Worm (Caenorhabditis elegans) whole organism, young adult: ENCODE results near the gene T07F8.1.

Experiments used
- B0336.3 ChIP-seq: fragments of 200-800 bp; sonication (Bioruptor generic); IDR thresholded peaks from 2 replicates; pipeline ENCODE4 v1.3.6; 2022; ENCODE audit warnings: missing genetic modification characterization, missing compliant biosample characterization
- C06A6.2 ChIP-seq: fragments of 200-800 bp; sonication (Bioruptor generic); conservative IDR thresholded peaks from 2 replicates; pipeline ENCODE4 v1.3.6; 2022; ENCODE audit warnings: missing genetic modification characterization, missing compliant biosample characterization
- D2030.7 ChIP-seq: fragments of 200-800 bp; sonication (Bioruptor generic); IDR thresholded peaks from 2 replicates; pipeline ENCODE4 v1.3.6; 2022; ENCODE audit warnings: missing genetic modification reagents, missing genetic modification characterization, missing compliant biosample characterization
- F10E7.11 ChIP-seq: sonication (generic microtip); optimal IDR thresholded peaks from 2 replicates; lab custom pipeline; 2017; ENCODE audit warnings: mild to moderate bottlenecking, missing genetic modification characterization, moderate library complexity, missing compliant biosample characterization
- F22D6.2 ChIP-seq: sonication (generic microtip); optimal IDR thresholded peaks from 2 replicates; lab custom pipeline; 2016; ENCODE audit warnings: mild to moderate bottlenecking, missing genetic modification characterization, missing compliant biosample characterization
- F39B2.1 ChIP-seq: fragments of 200-800 bp; sonication (Bioruptor generic); IDR thresholded peaks from 2 replicates; pipeline ENCODE4 v1.3.6; 2022; ENCODE audit warnings: missing genetic modification reagents, missing genetic modification characterization, missing compliant biosample characterization
- F49E8.2 ChIP-seq: sonication (generic microtip); optimal IDR thresholded peaks from 3 replicates; lab custom pipeline; 2017; ENCODE audit warnings: missing genetic modification characterization, mild to moderate bottlenecking, missing compliant biosample characterization, antibody characterized with exemption, moderate library complexity; ENCODE audit not compliant: insufficient read depth
- F55B11.4 ChIP-seq: sonication (generic microtip); optimal IDR thresholded peaks from 2 replicates; lab custom pipeline; 2016; ENCODE audit warnings: missing compliant biosample characterization, missing genetic modification characterization, borderline replicate concordance; ENCODE audit not compliant: insufficient read depth
- F57C9.4 ChIP-seq: sonication (generic microtip); optimal IDR thresholded peaks from 2 replicates; lab custom pipeline; 2017; ENCODE audit warnings: mild to moderate bottlenecking, missing genetic modification characterization, missing compliant biosample characterization
- K11D2.4 ChIP-seq: fragments of 200-800 bp; sonication (Bioruptor generic); IDR thresholded peaks from 2 replicates; pipeline ENCODE4 v1.3.6; 2022; ENCODE audit warnings: missing genetic modification reagents, missing genetic modification characterization, missing compliant biosample characterization
- K12H6.12 ChIP-seq: fragments of 200-800 bp; sonication (Bioruptor generic); optimal IDR thresholded peaks from 2 replicates; lab custom pipeline; 2018; ENCODE audit warnings: mild to moderate bottlenecking, missing genetic modification characterization, missing compliant biosample characterization
- Y53G8AR.9 ChIP-seq: fragments of 200-800 bp; sonication (Bioruptor generic); conservative IDR thresholded peaks from 2 replicates; pipeline ENCODE4 v1.3.6; 2022; ENCODE audit warnings: missing genetic modification reagents, missing genetic modification characterization, missing compliant biosample characterization
- aptf-2 ChIP-seq: fragments of 200-800 bp; sonication (Bioruptor generic); conservative IDR thresholded peaks from 2 replicates; pipeline ENCODE4 v1.3.6; 2022; ENCODE audit warnings: missing genetic modification reagents, missing genetic modification characterization, missing compliant biosample characterization
- aptf-3 ChIP-seq: fragments of 200-800 bp; sonication (Bioruptor generic); IDR thresholded peaks from 2 replicates; pipeline ENCODE4 v1.3.6; 2022; ENCODE audit warnings: missing genetic modification characterization, missing compliant biosample characterization
- atf-7 ChIP-seq: sonication (generic microtip); optimal IDR thresholded peaks from 2 replicates; lab custom pipeline; 2017; ENCODE audit warnings: mild to moderate bottlenecking, missing genetic modification characterization, missing compliant biosample characterization
- athp-1 ChIP-seq: sonication (generic microtip); optimal IDR thresholded peaks from 2 replicates; lab custom pipeline; 2017; ENCODE audit warnings: mild to moderate bottlenecking, missing genetic modification characterization, missing compliant biosample characterization
- attf-3 ChIP-seq: fragments of 200-800 bp; sonication (Bioruptor generic); conservative IDR thresholded peaks from 2 replicates; pipeline ENCODE4 v1.3.6; 2022; ENCODE audit warnings: missing genetic modification reagents, missing genetic modification characterization, missing compliant biosample characterization
- bed-2 ChIP-seq: fragments of 200-800 bp; sonication (Bioruptor generic); IDR thresholded peaks from 2 replicates; pipeline ENCODE4 v1.3.6; 2022; ENCODE audit warnings: missing genetic modification reagents, missing genetic modification characterization, missing compliant biosample characterization
- cebp-1 ChIP-seq, 2 experiments: fragments of 200-800 bp in 1 of 2; sonication (Bioruptor generic) in 1 of 2; sonication (generic microtip) in 1 of 2; IDR thresholded peaks in 1 of 2; optimal IDR thresholded peaks in 1 of 2; 2 replicates each; pipeline versions ENCODE4 v1.3.6 to Lab custom; 2017 to 2022; ENCODE audit warnings: missing compliant biosample characterization in 2 of 2, missing genetic modification characterization in 2 of 2, mild to moderate bottlenecking in 1 of 2, missing genetic modification reagents in 1 of 2, moderate library complexity in 1 of 2
- ceh-100 ChIP-seq: fragments of 200-800 bp; sonication (Bioruptor generic); IDR thresholded peaks from 2 replicates; pipeline ENCODE4 v1.3.6; 2022; ENCODE audit warnings: missing genetic modification reagents, missing genetic modification characterization, missing compliant biosample characterization
- ceh-40 ChIP-seq: fragments of 200-800 bp; sonication (Bioruptor generic); IDR thresholded peaks from 2 replicates; pipeline ENCODE4 v1.3.6; 2022; ENCODE audit warnings: missing genetic modification characterization, missing compliant biosample characterization
- ceh-91 ChIP-seq: fragments of 200-800 bp; sonication (Bioruptor generic); IDR thresholded peaks from 2 replicates; pipeline ENCODE4 v1.3.6; 2022; ENCODE audit warnings: missing genetic modification reagents, missing genetic modification characterization, missing compliant biosample characterization
- chd-7 ChIP-seq: sonication (generic microtip); optimal IDR thresholded peaks from 2 replicates; lab custom pipeline; 2016; ENCODE audit warnings: mild to moderate bottlenecking, missing genetic modification characterization, moderate library complexity, missing compliant biosample characterization
- dox-1 ChIP-seq: fragments of 200-800 bp; sonication (Bioruptor generic); IDR thresholded peaks from 2 replicates; pipeline ENCODE4 v1.3.6; 2022; ENCODE audit warnings: missing genetic modification reagents, missing genetic modification characterization, missing compliant biosample characterization
- dpff-1 ChIP-seq: sonication (generic microtip); optimal IDR thresholded peaks from 2 replicates; lab custom pipeline; 2017; ENCODE audit warnings: mild to moderate bottlenecking, missing genetic modification characterization, missing compliant biosample characterization
- egrh-3 ChIP-seq: fragments of 200-800 bp; sonication (Bioruptor generic); IDR thresholded peaks from 2 replicates; pipeline ENCODE4 v1.3.6; 2022; ENCODE audit warnings: missing genetic modification reagents, missing genetic modification characterization, missing compliant biosample characterization
- fkh-3 ChIP-seq: sonication (generic microtip); optimal IDR thresholded peaks from 2 replicates; lab custom pipeline; 2016; ENCODE audit warnings: mild to moderate bottlenecking, missing genetic modification characterization, missing compliant biosample characterization
- hmg-1.2 ChIP-seq: fragments of 200-800 bp; sonication (Bioruptor generic); IDR thresholded peaks from 2 replicates; pipeline ENCODE4 v1.3.6; 2022; ENCODE audit warnings: missing genetic modification reagents, missing genetic modification characterization, missing compliant biosample characterization
- hmg-20 ChIP-seq: fragments of 200-800 bp; sonication (Bioruptor generic); IDR thresholded peaks from 2 replicates; pipeline ENCODE4 v1.3.6; 2022; ENCODE audit warnings: missing genetic modification reagents, missing genetic modification characterization, missing compliant biosample characterization
- hsf-1 ChIP-seq: fragments of 200-800 bp; sonication (Bioruptor generic); IDR thresholded peaks from 2 replicates; pipeline ENCODE4 v1.3.6; 2022; ENCODE audit warnings: missing genetic modification reagents, missing genetic modification characterization, missing compliant biosample characterization
- let-607 ChIP-seq, 2 experiments: fragments of 200-800 bp in 1 of 2; sonication (Bioruptor generic) in 1 of 2; sonication (generic microtip) in 1 of 2; optimal IDR thresholded peaks; 2 replicates each; lab custom pipeline; 2016 to 2018; ENCODE audit warnings: mild to moderate bottlenecking in 2 of 2, missing compliant biosample characterization in 2 of 2, missing genetic modification characterization in 2 of 2, moderate library complexity in 2 of 2, missing genotype in 1 of 2
- lin-35 ChIP-seq, 3 experiments: fragments of 150-350 bp in 2 of 3; sonication (generic microtip) in 1 of 3; optimal IDR thresholded peaks; 2 replicates each; lab custom pipeline; 2014 to 2018; ENCODE audit warnings: missing biosample characterization in 3 of 3, missing genetic modification characterization in 3 of 3, missing genetic modification reagents in 3 of 3
- lin-54 ChIP-seq: fragments of 200-800 bp; sonication (Bioruptor generic); optimal IDR thresholded peaks from 2 replicates; lab custom pipeline; 2018; ENCODE audit warnings: mild to moderate bottlenecking, missing genetic modification characterization, missing compliant biosample characterization
- madf-10 ChIP-seq: sonication (generic microtip); optimal IDR thresholded peaks from 2 replicates; lab custom pipeline; 2016; ENCODE audit warnings: mild to moderate bottlenecking, missing genetic modification characterization, missing compliant biosample characterization
- mel-28 ChIP-seq: sonication (generic microtip); optimal IDR thresholded peaks from 2 replicates; lab custom pipeline; 2016; ENCODE audit warnings: borderline replicate concordance, mild to moderate bottlenecking, missing genetic modification characterization, missing compliant biosample characterization
- mxl-1 ChIP-seq: sonication (generic microtip); optimal IDR thresholded peaks from 2 replicates; lab custom pipeline; 2016; ENCODE audit warnings: missing genetic modification characterization, missing compliant biosample characterization
- nfya-1 ChIP-seq: sonication (generic microtip); optimal IDR thresholded peaks from 2 replicates; lab custom pipeline; 2017; ENCODE audit warnings: antibody characterized with exemption, missing compliant biosample characterization, missing genetic modification characterization, borderline replicate concordance; ENCODE audit not compliant: insufficient read depth
- nhr-120 ChIP-seq: fragments of 200-800 bp; sonication (Bioruptor generic); IDR thresholded peaks from 2 replicates; pipeline ENCODE4 v1.3.6; 2022; ENCODE audit warnings: missing genetic modification characterization, missing compliant biosample characterization
- nhr-27 ChIP-seq: fragments of 200-800 bp; sonication (Bioruptor generic); optimal IDR thresholded peaks from 2 replicates; lab custom pipeline; 2018; ENCODE audit warnings: mild to moderate bottlenecking, missing genetic modification characterization, moderate library complexity, missing compliant biosample characterization
- nhr-80 ChIP-seq: sonication (generic microtip); optimal IDR thresholded peaks from 2 replicates; lab custom pipeline; 2016; ENCODE audit warnings: missing genetic modification characterization, missing compliant biosample characterization
- rcor-1 ChIP-seq: fragments of 200-800 bp; sonication (Bioruptor generic); IDR thresholded peaks from 2 replicates; pipeline ENCODE4 v1.3.6; 2022; ENCODE audit warnings: missing genetic modification reagents, missing genetic modification characterization, missing compliant biosample characterization
- repo-1 ChIP-seq: sonication (generic microtip); optimal IDR thresholded peaks from 2 replicates; lab custom pipeline; 2017; ENCODE audit warnings: mild to moderate bottlenecking, missing genetic modification characterization, missing compliant biosample characterization
- rpc-1 ChIP-seq, 2 experiments: fragments of 150-350 bp in 1 of 2; sonication (generic microtip) in 1 of 2; optimal IDR thresholded peaks; 2 replicates each; lab custom pipeline; 2014 to 2018; ENCODE audit warnings: missing biosample characterization in 1 of 2, missing genetic modification characterization in 1 of 2, missing genetic modification reagents in 1 of 2, missing genotype in 1 of 2
- sdz-38 ChIP-seq: sonication (generic microtip); optimal IDR thresholded peaks from 2 replicates; lab custom pipeline; 2016; ENCODE audit warnings: missing genotype, missing genetic modification characterization, missing compliant biosample characterization
- unc-130 ChIP-seq: sonication (generic microtip); optimal IDR thresholded peaks from 2 replicates; lab custom pipeline; 2016; ENCODE audit warnings: missing genetic modification reagents, missing genetic modification characterization, missing compliant biosample characterization
- ztf-6 ChIP-seq: fragments of 200-800 bp; sonication (Bioruptor generic); IDR thresholded peaks from 2 replicates; pipeline ENCODE4 v1.3.6; 2022; ENCODE audit warnings: missing genetic modification reagents, missing genetic modification characterization, missing compliant biosample characterization

Gene T07F8.1

ce11 chrII:7200051-7200599 lies 51.9 kb downstream of the T07F8.1 start, which contains the start of gene pcrg-1 (continued):
- TF ChIP-seq hmg-20 (GFP tag; lab: Robert Waterston, UW): peak; percentile 61; the same call in 1 of the 2 replicates
- TF ChIP-seq ztf-6 (GFP tag; lab: Robert Waterston, UW): peak; percentile 47; the same call in 1 of the 2 replicates
- TF ChIP-seq F49E8.2 (tag; lab: Kevin White, UChicago): peak; percentile 76
- TF ChIP-seq F10E7.11 (tag; lab: Kevin White, UChicago): peak; percentile 4
- TF ChIP-seq atf-7 (tag; lab: Kevin White, UChicago): peak; percentile 56
- TF ChIP-seq aptf-2 (GFP tag; lab: Robert Waterston, UW): 0 out of 2 replicates have a peak, but pooled peaks have one; percentile 30
- TF ChIP-seq athp-1 (tag; lab: Kevin White, UChicago): peak; percentile 94
- TF ChIP-seq nhr-80 (tag; lab: Kevin White, UChicago): peak; percentile 45
- peak; percentile 89 for TF ChIP-seq B0336.3
- peak; percentile 78 for TF ChIP-seq D2030.7 (GFP tag; lab: Robert Waterston, UW)
- peak; percentile 10 for TF ChIP-seq F57C9.4 (tag; lab: Kevin White, UChicago)
- TF ChIP-seq F39B2.1 (GFP tag; lab: Robert Waterston, UW): 0 out of 2 replicates have a peak, but pooled peaks have one; percentile 11
- TF ChIP-seq mel-28 (tag; lab: Kevin White, UChicago): no peak
- no peak for TF ChIP-seq F55B11.4
- peak; percentile 62 for TF ChIP-seq rcor-1 (GFP tag; lab: Robert Waterston, UW)
- TF ChIP-seq lin-54 (GFP tag; lab: Kevin White, UChicago): peak; percentile 76
- TF ChIP-seq C06A6.2 (GFP tag; lab: Robert Waterston, UW): peak; percentile 69; the same call in 1 of the 2 replicates
- peak; percentile 65 for TF ChIP-seq hsf-1
- TF ChIP-seq nfya-1 (tag; lab: Kevin White, UChicago): no peak
- TF ChIP-seq dox-1 (GFP tag; lab: Robert Waterston, UW): peak; percentile 90
- peak; percentile 93 for TF ChIP-seq chd-7
- peak; percentile 22; the same call in 1 of the 2 replicates for TF ChIP-seq cebp-1 (GFP tag; IDR thresholded peaks at IDR 0.05; lab: Robert Waterston, UW)
- no peak for TF ChIP-seq cebp-1 (tag; optimal IDR thresholded peaks at IDR 0.05; lab: Kevin White, UChicago)
- TF ChIP-seq nhr-27 (tag; lab: Kevin White, UChicago): peak; percentile 61
- TF ChIP-seq K11D2.4 (GFP tag; lab: Robert Waterston, UW): peak; percentile 63; the same call in 1 of the 2 replicates
- peak; percentile 87 for TF ChIP-seq rpc-1 (optimal IDR thresholded peaks at IDR 0.05; lab: Kevin White, UChicago)
- TF ChIP-seq rpc-1 (tag; optimal IDR thresholded peaks at IDR 0.05; lab: Kevin White, UChicago): peak; percentile 84
- TF ChIP-seq ceh-91 (GFP tag; lab: Robert Waterston, UW): 0 out of 2 replicates have a peak, but pooled peaks have one; percentile 41
- peak; percentile 86 for TF ChIP-seq ceh-40
- TF ChIP-seq unc-130 (GFP tag; lab: Kevin White, UChicago): no peak
- peak; percentile 59 for TF ChIP-seq madf-10 (tag; lab: Kevin White, UChicago)
- peak; percentile 58 for TF ChIP-seq F22D6.2
- TF ChIP-seq dpff-1 (tag; lab: Kevin White, UChicago): peak; percentile 89
- 0 out of 2 replicates have a peak, but pooled peaks have one; percentile 73 for TF ChIP-seq aptf-3 (GFP tag; lab: Robert Waterston, UW)
- peak; percentile 92 for TF ChIP-seq hmg-1.2
- peak; percentile 40 to 43 for TF ChIP-seq let-607 (tag; optimal IDR thresholded peaks at IDR 0.05; lab: Kevin White, UChicago)
- TF ChIP-seq Y53G8AR.9 (GFP tag; lab: Robert Waterston, UW): peak; percentile 80
- TF ChIP-seq repo-1 (tag; lab: Kevin White, UChicago): peak; percentile 87
- peak; percentile 28 for TF ChIP-seq sdz-38
- peak; percentile 73 for TF ChIP-seq ceh-100
- TF ChIP-seq lin-35 (GFP tag; optimal IDR thresholded peaks at IDR 0.05; lab: Kevin White, UChicago): peak in 1 of 3 experiments; percentile 59
- peak; percentile 80 for TF ChIP-seq mxl-1 (tag; lab: Kevin White, UChicago)
- 0 out of 2 replicates have a peak, but pooled peaks have one; percentile 35 for TF ChIP-seq nhr-120
- peak; percentile 58; the same call in 1 of the 2 replicates for TF ChIP-seq egrh-3 (GFP tag; lab: Robert Waterston, UW)
- peak; percentile 68 for TF ChIP-seq fkh-3
- TF ChIP-seq bed-2 (GFP tag; lab: Robert Waterston, UW): peak; percentile 75; the same call in 1 of the 2 replicates
- TF ChIP-seq attf-3 (GFP tag; lab: Robert Waterston, UW): peak; percentile 64
- TF ChIP-seq K12H6.12 (tag; lab: Kevin White, UChicago): peak; percentile 78
